Worm (Caenorhabditis elegans): ENCODE results near the gene ZC204.14.

DNA sequence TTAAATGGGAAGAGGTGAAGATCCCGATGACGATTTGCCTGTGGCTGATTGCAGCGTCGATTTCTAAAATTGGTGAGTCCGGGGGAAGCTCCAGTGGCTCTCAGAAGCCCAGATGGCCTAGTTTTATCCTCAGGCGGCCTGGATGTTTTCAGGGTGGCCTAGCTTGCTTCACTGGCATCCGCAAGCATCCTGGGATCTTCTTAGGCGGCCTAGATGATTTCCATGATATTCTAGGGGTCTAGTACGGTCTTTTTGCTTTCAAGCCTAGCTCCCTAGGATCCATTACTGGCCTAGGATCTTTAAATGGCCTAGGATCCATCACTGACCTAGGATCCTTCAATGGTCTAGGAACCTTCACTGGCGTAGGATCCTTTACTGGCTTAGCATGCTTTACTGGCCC is 8.2 kb upstream of the ZC204.14 start:
- TF ChIP-seq tbx-2 (tag; optimal IDR thresholded peaks at IDR 0.05) (no peak), elt-1 (tag; optimal IDR thresholded peaks at IDR 0.05) (no peak), nhr-28 (tag; optimal IDR thresholded peaks at IDR 0.05) (no peak), ama-1 (optimal IDR thresholded peaks at IDR 0.05) (no peak), nhr-77 (tag; optimal IDR thresholded peaks at IDR 0.05) (no peak), unc-39 (tag; optimal IDR thresholded peaks at IDR 0.05) (no peak), sea-2 (GFP tag; optimal IDR thresholded peaks at IDR 0.05) (no peak), fos-1 (tag; optimal IDR thresholded peaks at IDR 0.05) (no peak), nhr-76 (tag; optimal IDR thresholded peaks at IDR 0.05) (no peak), ceh-82 (tag; optimal IDR thresholded peaks at IDR 0.05) (no peak), skn-1 (tag; optimal IDR thresholded peaks at IDR 0.05) (no peak), lin-39 (tag; optimal IDR thresholded peaks at IDR 0.05) (no peak), snpc-4 (tag; optimal IDR thresholded peaks at IDR 0.05) (no peak), ztf-11 (tag; optimal IDR thresholded peaks at IDR 0.05) (no peak)
